Worm (Caenorhabditis elegans) whole organism, young adult: Measurements from ENCODE around the gene cut-1.

ENCODE experiments used
- C06A6.2 ChIP-seq: fragments of 200-800 bp; sonication (Bioruptor generic); conservative IDR thresholded peaks from 2 replicates; pipeline ENCODE4 v1.3.6; 2022; ENCODE audit warnings: missing genetic modification characterization, missing compliant biosample characterization
- F22D6.2 ChIP-seq: sonication (generic microtip); optimal IDR thresholded peaks from 2 replicates; lab custom pipeline; 2016; ENCODE audit warnings: mild to moderate bottlenecking, missing genetic modification characterization, missing compliant biosample characterization
- F33H1.4 ChIP-seq: fragments of 200-800 bp; sonication (Bioruptor generic); IDR thresholded peaks from 2 replicates; pipeline ENCODE4 v1.3.6; 2022; ENCODE audit warnings: missing genetic modification reagents, missing genetic modification characterization, missing compliant biosample characterization
- F57C9.4 ChIP-seq: sonication (generic microtip); optimal IDR thresholded peaks from 2 replicates; lab custom pipeline; 2017; ENCODE audit warnings: mild to moderate bottlenecking, missing genetic modification characterization, missing compliant biosample characterization
- Y53F4B.3 ChIP-seq: fragments of 200-800 bp; sonication (Bioruptor generic); IDR thresholded peaks from 2 replicates; pipeline ENCODE4 v1.3.6; 2022; ENCODE audit warnings: missing genetic modification reagents, missing genetic modification characterization, missing compliant biosample characterization
- Y67H2A.10 ChIP-seq: fragments of 200-800 bp; sonication (Bioruptor generic); conservative IDR thresholded peaks from 2 replicates; pipeline ENCODE4 v1.3.6; 2022; ENCODE audit warnings: missing genetic modification reagents, missing genetic modification characterization, missing compliant biosample characterization
- Y95B8A.8 ChIP-seq: fragments of 200-800 bp; sonication (Bioruptor generic); IDR thresholded peaks from 2 replicates; pipeline ENCODE4 v1.3.6; 2022; ENCODE audit warnings: missing genetic modification reagents, missing genetic modification characterization, missing compliant biosample characterization
- ZK185.1 ChIP-seq: sonication (generic microtip); optimal IDR thresholded peaks from 2 replicates; lab custom pipeline; 2016; ENCODE audit warnings: mild to moderate bottlenecking, missing genetic modification characterization, missing compliant biosample characterization; ENCODE audit not compliant: poor library complexity, severe bottlenecking
- atf-7 ChIP-seq: sonication (generic microtip); optimal IDR thresholded peaks from 2 replicates; lab custom pipeline; 2017; ENCODE audit warnings: mild to moderate bottlenecking, missing genetic modification characterization, missing compliant biosample characterization
- attf-3 ChIP-seq: fragments of 200-800 bp; sonication (Bioruptor generic); conservative IDR thresholded peaks from 2 replicates; pipeline ENCODE4 v1.3.6; 2022; ENCODE audit warnings: missing genetic modification reagents, missing genetic modification characterization, missing compliant biosample characterization
- bed-1 ChIP-seq: fragments of 200-800 bp; sonication (Bioruptor generic); IDR thresholded peaks from 2 replicates; pipeline ENCODE4 v1.3.6; 2022; ENCODE audit warnings: missing genetic modification reagents, missing genetic modification characterization, missing compliant biosample characterization
- ceh-40 ChIP-seq: fragments of 200-800 bp; sonication (Bioruptor generic); IDR thresholded peaks from 2 replicates; pipeline ENCODE4 v1.3.6; 2022; ENCODE audit warnings: missing genetic modification characterization, missing compliant biosample characterization
- ceh-79 ChIP-seq: sonication (generic microtip); optimal IDR thresholded peaks from 2 replicates; lab custom pipeline; 2017; ENCODE audit warnings: mild to moderate bottlenecking, missing genetic modification characterization, missing compliant biosample characterization
- chd-7 ChIP-seq: sonication (generic microtip); optimal IDR thresholded peaks from 2 replicates; lab custom pipeline; 2016; ENCODE audit warnings: mild to moderate bottlenecking, missing genetic modification characterization, moderate library complexity, missing compliant biosample characterization
- egl-18 ChIP-seq: fragments of 200-800 bp; sonication (Bioruptor generic); IDR thresholded peaks from 2 replicates; pipeline ENCODE4 v1.3.6; 2022; ENCODE audit warnings: missing genetic modification reagents, missing genetic modification characterization, missing compliant biosample characterization
- egrh-3 ChIP-seq: fragments of 200-800 bp; sonication (Bioruptor generic); IDR thresholded peaks from 2 replicates; pipeline ENCODE4 v1.3.6; 2022; ENCODE audit warnings: missing genetic modification reagents, missing genetic modification characterization, missing compliant biosample characterization
- ets-4 ChIP-seq: fragments of 200-800 bp; sonication (Bioruptor generic); optimal IDR thresholded peaks from 2 replicates; lab custom pipeline; 2018; ENCODE audit warnings: mild to moderate bottlenecking, missing genetic modification characterization, missing compliant biosample characterization
- hlh-12 ChIP-seq: sonication (generic microtip); optimal IDR thresholded peaks from 2 replicates; lab custom pipeline; 2016; ENCODE audit warnings: missing genetic modification characterization, missing compliant biosample characterization
- hsf-1 ChIP-seq: fragments of 200-800 bp; sonication (Bioruptor generic); IDR thresholded peaks from 2 replicates; pipeline ENCODE4 v1.3.6; 2022; ENCODE audit warnings: missing genetic modification reagents, missing genetic modification characterization, missing compliant biosample characterization
- let-526 ChIP-seq: fragments of 200-800 bp; sonication (Bioruptor generic); IDR thresholded peaks from 2 replicates; pipeline ENCODE4 v1.3.6; 2022; ENCODE audit warnings: missing genetic modification reagents, missing genetic modification characterization, missing compliant biosample characterization
- let-607 ChIP-seq, 2 experiments: fragments of 200-800 bp in 1 of 2; sonication (Bioruptor generic) in 1 of 2; sonication (generic microtip) in 1 of 2; optimal IDR thresholded peaks; 2 replicates each; lab custom pipeline; 2016 to 2018; ENCODE audit warnings: mild to moderate bottlenecking in 2 of 2, missing compliant biosample characterization in 2 of 2, missing genetic modification characterization in 2 of 2, moderate library complexity in 2 of 2, missing genotype in 1 of 2
- lin-40 ChIP-seq: sonication (generic microtip); optimal IDR thresholded peaks from 2 replicates; lab custom pipeline; 2016; ENCODE audit warnings: missing genetic modification characterization, mild to moderate bottlenecking, missing compliant biosample characterization, missing genotype, missing genetic modification reagents
- lin-54 ChIP-seq: fragments of 200-800 bp; sonication (Bioruptor generic); optimal IDR thresholded peaks from 2 replicates; lab custom pipeline; 2018; ENCODE audit warnings: mild to moderate bottlenecking, missing genetic modification characterization, missing compliant biosample characterization
- lir-1 ChIP-seq: fragments of 200-800 bp; sonication (Bioruptor generic); conservative IDR thresholded peaks from 2 replicates; pipeline ENCODE4 v1.3.6; 2022; ENCODE audit warnings: missing genetic modification reagents, missing genetic modification characterization, missing compliant biosample characterization
- mcd-1 ChIP-seq: fragments of 200-800 bp; sonication (Bioruptor generic); IDR thresholded peaks from 2 replicates; pipeline ENCODE4 v1.3.6; 2022; ENCODE audit warnings: missing genetic modification reagents, missing genetic modification characterization, missing compliant biosample characterization
- mes-4 ChIP-seq: sonication (generic microtip); optimal IDR thresholded peaks from 2 replicates; lab custom pipeline; 2016; ENCODE audit warnings: missing genotype, missing genetic modification characterization, missing compliant biosample characterization
- nfya-2 ChIP-seq: fragments of 200-800 bp; sonication (Bioruptor generic); IDR thresholded peaks from 2 replicates; pipeline ENCODE4 v1.3.6; 2022; ENCODE audit warnings: missing genetic modification reagents, missing genetic modification characterization, missing compliant biosample characterization
- nfyb-1 ChIP-seq: fragments of 200-800 bp; sonication (Bioruptor generic); IDR thresholded peaks from 2 replicates; pipeline ENCODE4 v1.3.6; 2022; ENCODE audit warnings: missing genetic modification reagents, missing genetic modification characterization, missing compliant biosample characterization
- nhr-179 ChIP-seq: sonication (generic microtip); optimal IDR thresholded peaks from 2 replicates; lab custom pipeline; 2016; ENCODE audit warnings: mild to moderate bottlenecking, missing genetic modification characterization, missing compliant biosample characterization
- nhr-27 ChIP-seq: fragments of 200-800 bp; sonication (Bioruptor generic); optimal IDR thresholded peaks from 2 replicates; lab custom pipeline; 2018; ENCODE audit warnings: mild to moderate bottlenecking, missing genetic modification characterization, moderate library complexity, missing compliant biosample characterization
- pha-4 ChIP-seq: fragments of 150-350 bp; sonication (generic microtip); optimal IDR thresholded peaks from 2 replicates; lab custom pipeline; 2014; ENCODE audit warnings: missing biosample characterization, missing genetic modification reagents, missing genetic modification characterization
- repo-1 ChIP-seq: sonication (generic microtip); optimal IDR thresholded peaks from 2 replicates; lab custom pipeline; 2017; ENCODE audit warnings: mild to moderate bottlenecking, missing genetic modification characterization, missing compliant biosample characterization
- rpc-1 ChIP-seq, 2 experiments: fragments of 150-350 bp in 1 of 2; sonication (generic microtip) in 1 of 2; optimal IDR thresholded peaks; 2 replicates each; lab custom pipeline; 2014 to 2018; ENCODE audit warnings: missing biosample characterization in 1 of 2, missing genetic modification characterization in 1 of 2, missing genetic modification reagents in 1 of 2, missing genotype in 1 of 2
- sdz-38 ChIP-seq: sonication (generic microtip); optimal IDR thresholded peaks from 2 replicates; lab custom pipeline; 2016; ENCODE audit warnings: missing genotype, missing genetic modification characterization, missing compliant biosample characterization
- sea-2 ChIP-seq: fragments of 200-800 bp; sonication (Bioruptor generic); IDR thresholded peaks from 2 replicates; pipeline ENCODE4 v1.3.6; 2022; ENCODE audit warnings: missing genetic modification characterization, missing compliant biosample characterization
- snpc-1.3 ChIP-seq: sonication (generic microtip); optimal IDR thresholded peaks from 2 replicates; lab custom pipeline; 2017; ENCODE audit warnings: missing genetic modification characterization, mild to moderate bottlenecking, missing compliant biosample characterization, antibody characterized with exemption, moderate library complexity, missing genotype, missing genetic modification reagents; ENCODE audit not compliant: insufficient read depth
- somi-1 ChIP-seq: fragments of 200-800 bp; sonication (Bioruptor generic); optimal IDR thresholded peaks from 2 replicates; lab custom pipeline; 2018; ENCODE audit warnings: mild to moderate bottlenecking, missing genetic modification characterization, missing compliant biosample characterization
- tlf-1 ChIP-seq: fragments of 200-800 bp; sonication (Bioruptor generic); optimal IDR thresholded peaks from 2 replicates; lab custom pipeline; 2018; ENCODE audit warnings: mild to moderate bottlenecking, missing genetic modification characterization, missing compliant biosample characterization
- ztf-18 ChIP-seq: sonication (generic microtip); optimal IDR thresholded peaks from 2 replicates; lab custom pipeline; 2016; ENCODE audit warnings: missing genotype, mild to moderate bottlenecking, missing genetic modification characterization, missing compliant biosample characterization
- ztf-26 ChIP-seq: sonication (generic microtip); optimal IDR thresholded peaks from 2 replicates; lab custom pipeline; 2017; ENCODE audit warnings: missing genetic modification characterization, missing compliant biosample characterization
- ztf-28 ChIP-seq: fragments of 200-800 bp; sonication (Bioruptor generic); IDR thresholded peaks from 2 replicates; pipeline ENCODE4 v1.3.6; 2022; ENCODE audit warnings: missing genetic modification reagents, missing genetic modification characterization, missing compliant biosample characterization

cut-1 gene

DNA sequence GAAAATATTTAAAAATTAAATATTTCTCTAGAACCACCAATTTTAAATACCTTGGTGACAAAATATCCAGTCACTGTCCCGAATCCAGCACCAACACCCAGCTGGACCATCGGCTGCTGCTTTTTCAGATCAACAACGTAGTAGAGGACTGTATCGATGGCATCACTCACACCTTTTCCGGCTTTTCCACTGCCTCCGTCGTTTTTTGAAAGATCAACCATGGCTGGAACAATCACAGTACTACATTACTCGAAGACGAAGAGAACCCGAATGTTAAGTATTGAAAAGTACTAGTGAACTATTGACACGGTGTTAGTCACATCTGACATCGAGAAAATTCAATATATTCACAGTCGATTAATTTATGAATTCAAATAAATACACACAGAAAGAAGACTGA lies 31.8 kb upstream of the cut-1 start, which contains the start of gene fndc-1 (continued):
- TF ChIP-seq sdz-38 (tag; lab: Kevin White, UChicago): no peak
- TF ChIP-seq nhr-27 (tag; lab: Kevin White, UChicago): no peak
- TF ChIP-seq egl-18 (GFP tag; lab: Robert Waterston, UW): no peak
- TF ChIP-seq bed-1 (GFP tag; lab: Robert Waterston, UW): no peak
- peak; percentile 37; the same call in 1 of the 2 replicates for TF ChIP-seq mcd-1 (GFP tag; lab: Robert Waterston, UW)
- TF ChIP-seq atf-7 (tag; lab: Kevin White, UChicago): peak; percentile 23
- no peak; the same call in 1 of the 2 replicates for TF ChIP-seq F33H1.4
- no peak for TF ChIP-seq F57C9.4 (tag; lab: Kevin White, UChicago)
- no peak for TF ChIP-seq F22D6.2 (tag; lab: Kevin White, UChicago)
- peak; percentile 62 for TF ChIP-seq hsf-1
- no peak for TF ChIP-seq lir-1 (GFP tag; lab: Robert Waterston, UW)
- no peak for TF ChIP-seq ztf-28 (GFP tag; lab: Robert Waterston, UW)
- no peak for TF ChIP-seq repo-1 (tag; lab: Kevin White, UChicago)
- TF ChIP-seq ets-4 (GFP tag; lab: Kevin White, UChicago): no peak
- TF ChIP-seq let-607 (tag; optimal IDR thresholded peaks at IDR 0.05; lab: Kevin White, UChicago): no peak
- TF ChIP-seq rpc-1 (optimal IDR thresholded peaks at IDR 0.05; lab: Kevin White, UChicago): no peak
- no peak for TF ChIP-seq rpc-1 (tag; optimal IDR thresholded peaks at IDR 0.05; lab: Kevin White, UChicago)
- no peak for TF ChIP-seq ceh-40 (GFP tag; lab: Robert Waterston, UW)
- no peak for TF ChIP-seq ZK185.1 (tag; lab: Kevin White, UChicago)
- TF ChIP-seq mes-4 (tag; lab: Kevin White, UChicago): no peak
- TF ChIP-seq egrh-3 (GFP tag; lab: Robert Waterston, UW): no peak
- no peak for TF ChIP-seq C06A6.2 (GFP tag; lab: Robert Waterston, UW)
- peak; percentile 42; the same call in 1 of the 2 replicates for TF ChIP-seq Y95B8A.8
- no peak for TF ChIP-seq hlh-12
- TF ChIP-seq tlf-1 (GFP tag; lab: Kevin White, UChicago): no peak
- TF ChIP-seq sea-2: no peak
- TF ChIP-seq ceh-79: no peak
- TF ChIP-seq chd-7 (tag; lab: Kevin White, UChicago): no peak
- no peak for TF ChIP-seq pha-4
- no peak for TF ChIP-seq ztf-26 (tag; lab: Kevin White, UChicago)
- no peak for TF ChIP-seq lin-40
- TF ChIP-seq snpc-1.3 (tag; lab: Kevin White, UChicago): peak; percentile 30
- TF ChIP-seq lin-54: peak; percentile 44
- no peak for TF ChIP-seq nhr-179 (tag; lab: Kevin White, UChicago)
- TF ChIP-seq Y53F4B.3 (GFP tag; lab: Robert Waterston, UW): no peak
- 0 out of 2 replicates have a peak, but pooled peaks have one; percentile 24 for TF ChIP-seq nfya-2 (GFP tag; lab: Robert Waterston, UW)
- TF ChIP-seq attf-3 (GFP tag; lab: Robert Waterston, UW): no peak
- no peak for TF ChIP-seq let-526 (GFP tag; lab: Robert Waterston, UW)
- no peak for TF ChIP-seq Y67H2A.10 (GFP tag; lab: Robert Waterston, UW)
- no peak for TF ChIP-seq nfyb-1 (GFP tag; lab: Robert Waterston, UW)
- TF ChIP-seq ztf-18 (tag; lab: Kevin White, UChicago): no peak
- TF ChIP-seq somi-1 (GFP tag; lab: Kevin White, UChicago): no peak
- TF ChIP-seq, all 124 proteins: peak for 23
